Worm (Caenorhabditis elegans): ENCODE measurements around the gene C53C11.2.

DNA sequence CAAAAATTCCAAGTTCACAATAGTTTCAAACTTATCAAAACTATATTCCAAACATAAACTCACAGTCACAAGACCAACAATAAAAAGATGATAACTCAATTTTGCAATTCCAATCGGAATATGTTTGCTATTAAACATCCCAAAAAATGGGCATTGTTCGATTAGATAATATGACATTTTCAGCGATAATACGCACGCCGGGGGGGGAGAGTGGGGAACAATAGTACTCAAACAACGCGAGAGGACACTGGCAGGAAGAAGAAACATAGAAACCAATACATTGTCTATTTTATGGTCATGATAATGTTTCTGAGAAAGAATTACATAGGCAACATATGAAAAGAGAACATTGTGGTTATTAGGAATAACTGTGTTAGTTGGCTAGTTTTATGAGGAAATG, 39.4 kb downstream of the C53C11.2 start:
- TF ChIP-seq blmp-1 (tag; optimal IDR thresholded peaks at IDR 0.05) (no peak), nhr-237 (tag; optimal IDR thresholded peaks at IDR 0.05) (no peak), pha-4 (tag; optimal IDR thresholded peaks at IDR 0.05) (no peak), drap-1 (GFP tag; optimal IDR thresholded peaks at IDR 0.05) (no peak), lin-32 (GFP tag; optimal IDR thresholded peaks at IDR 0.05) (no peak), lin-13 (tag; optimal IDR thresholded peaks at IDR 0.05) (no peak), elt-1 (tag; optimal IDR thresholded peaks at IDR 0.05; ENCODE audit: borderline replicate concordance, insufficient read depth) (no peak), snpc-4 (tag; optimal IDR thresholded peaks at IDR 0.05) (no peak), ces-1 (GFP tag; optimal IDR thresholded peaks at IDR 0.05) (no peak), lsy-2 (tag; optimal IDR thresholded peaks at IDR 0.05) (no peak)
